Fruit fly (Drosophila melanogaster) whole organism, embryonic: ENCODE results near the gene CG18171.
A peak's percentile ranks its signal among the peaks of the same experiment; 100 is the strongest.

Source experiments
- ATbp ChIP-seq: fragments of 200-800 bp; sonication (Bioruptor generic); optimal IDR thresholded peaks from 2 replicates; lab custom pipeline; 2017; ENCODE audit warnings: missing biosample characterization, mild to moderate bottlenecking, missing genetic modification characterization, missing genetic modification reagents
- Atf6 ChIP-seq: fragments of 200-800 bp; sonication (Bioruptor generic); IDR thresholded peaks from 2 replicates; pipeline ENCODE4 v1.3.6; 2022; ENCODE audit warnings: missing biosample characterization, missing genetic modification characterization
- Bdp1 ChIP-seq: fragments of 200-800 bp; sonication (Bioruptor generic); optimal IDR thresholded peaks from 3 replicates; lab custom pipeline; 2016; ENCODE audit warnings: missing biosample characterization, missing genetic modification characterization
- CG10366 ChIP-seq: fragments of 200-800 bp; sonication (Bioruptor generic); IDR thresholded peaks from 2 replicates; pipeline ENCODE4 v1.3.6; 2022; ENCODE audit warnings: missing biosample characterization, missing genetic modification characterization
- CG11398 ChIP-seq: fragments of 200-800 bp; sonication (Bioruptor generic); optimal IDR thresholded peaks from 2 replicates; lab custom pipeline; 2016; ENCODE audit warnings: missing biosample characterization, missing genetic modification characterization
- CG12071 ChIP-seq: fragments of 200-800 bp; sonication (Bioruptor generic); optimal IDR thresholded peaks from 3 replicates; lab custom pipeline; 2018; ENCODE audit warnings: missing biosample characterization, mild to moderate bottlenecking, missing genetic modification characterization
- CG12219 ChIP-seq: fragments of 200-800 bp; sonication (Bioruptor generic); optimal IDR thresholded peaks from 3 replicates; lab custom pipeline; 2018; ENCODE audit warnings: missing biosample characterization, mild to moderate bottlenecking, missing genetic modification characterization
- CG1233 ChIP-seq: fragments of 200-800 bp; sonication (Bioruptor generic); optimal IDR thresholded peaks from 4 replicates; lab custom pipeline; 2018; ENCODE audit warnings: missing biosample characterization, mild to moderate bottlenecking, missing genetic modification characterization
- CG12769 ChIP-seq: fragments of 200-800 bp; sonication (Bioruptor generic); optimal IDR thresholded peaks from 2 replicates; lab custom pipeline; 2019; ENCODE audit warnings: missing biosample characterization, mild to moderate bottlenecking, missing genetic modification characterization, moderate library complexity
- CG14014 ChIP-seq: fragments of 200-800 bp; sonication (Bioruptor generic); IDR thresholded peaks from 2 replicates; pipeline ENCODE4 v1.3.6; 2022; ENCODE audit warnings: missing biosample characterization, missing genetic modification characterization
- CG15269 ChIP-seq: fragments of 200-800 bp; sonication (Bioruptor generic); optimal IDR thresholded peaks from 2 replicates; lab custom pipeline; 2018; ENCODE audit warnings: missing biosample characterization, mild to moderate bottlenecking, missing genetic modification characterization, moderate library complexity
- CG1529 ChIP-seq: fragments of 200-800 bp; sonication (Bioruptor generic); optimal IDR thresholded peaks from 3 replicates; lab custom pipeline; 2018; ENCODE audit warnings: missing biosample characterization, missing genetic modification characterization
- CG1603 ChIP-seq: fragments of 200-800 bp; sonication (Bioruptor generic); optimal IDR thresholded peaks from 2 replicates; lab custom pipeline; 2019; ENCODE audit warnings: missing biosample characterization, mild to moderate bottlenecking, missing genetic modification characterization, moderate library complexity
- CG1647 ChIP-seq: fragments of 200-800 bp; sonication (Bioruptor generic); optimal IDR thresholded peaks from 3 replicates; lab custom pipeline; 2016; ENCODE audit warnings: missing biosample characterization, missing genetic modification characterization
- CG17359 ChIP-seq: fragments of 200-800 bp; sonication (Bioruptor generic); optimal IDR thresholded peaks from 3 replicates; lab custom pipeline; 2018; ENCODE audit warnings: missing biosample characterization, mild to moderate bottlenecking, missing genetic modification characterization, moderate library complexity
- CG18262 ChIP-seq: fragments of 200-800 bp; optimal IDR thresholded peaks from 3 replicates; lab custom pipeline; 2019; ENCODE audit warnings: missing biosample characterization, mild to moderate bottlenecking, missing genetic modification characterization, moderate library complexity
- CG18599 ChIP-seq: fragments of 200-800 bp; sonication (Bioruptor generic); optimal IDR thresholded peaks from 3 replicates; lab custom pipeline; 2017; ENCODE audit warnings: missing biosample characterization, missing genetic modification characterization, mild to moderate bottlenecking, moderate library complexity, missing genetic modification reagents
- CG32532 ChIP-seq: fragments of 200-800 bp; sonication (Bioruptor generic); IDR thresholded peaks from 2 replicates; pipeline ENCODE4 v1.3.6; 2022; ENCODE audit warnings: missing biosample characterization, missing genetic modification characterization
- CG4360 ChIP-seq: fragments of 200-800 bp; sonication (Bioruptor generic); IDR thresholded peaks from 2 replicates; pipeline ENCODE4 v1.3.6; 2022; ENCODE audit warnings: missing biosample characterization, missing genetic modification characterization
- CG6272 ChIP-seq: fragments of 200-800 bp; sonication (Bioruptor generic); IDR thresholded peaks from 2 replicates; pipeline ENCODE4 v1.3.6; 2022; ENCODE audit warnings: missing biosample characterization, missing genetic modification characterization
- CG6791 ChIP-seq: fragments of 200-800 bp; sonication (Bioruptor generic); IDR thresholded peaks from 3 replicates; pipeline ENCODE4 v1.3.6; 2022; ENCODE audit warnings: missing biosample characterization, missing genetic modification characterization; ENCODE audit not compliant: partially characterized antibody
- CG7786 ChIP-seq: fragments of 200-800 bp; sonication (Bioruptor generic); optimal IDR thresholded peaks from 2 replicates; lab custom pipeline; 2016; ENCODE audit warnings: missing biosample characterization, missing genetic modification characterization
- CG7928 ChIP-seq: fragments of 200-800 bp; sonication (Bioruptor generic); optimal IDR thresholded peaks from 2 replicates; lab custom pipeline; 2017; ENCODE audit warnings: missing biosample characterization, mild to moderate bottlenecking, missing genetic modification characterization
- CG8290 ChIP-seq, 3 experiments: fragments of 200-800 bp; sonication (Bioruptor generic); optimal IDR thresholded peaks; 2 replicates each; lab custom pipeline; 2016 to 2019; ENCODE audit warnings: missing biosample characterization in 3 of 3, missing genetic modification characterization in 3 of 3, mild to moderate bottlenecking in 2 of 3, moderate library complexity in 1 of 3
- D ChIP-seq, 2 experiments: fragments of 200-800 bp in 1 of 2; fragments of >200 bp in 1 of 2; sonication (Bioruptor generic) in 1 of 2; optimal IDR thresholded peaks; 2 replicates in 1 of 2; 3 replicates in 1 of 2; lab custom pipeline; 2017; ENCODE audit warnings: mild to moderate bottlenecking in 1 of 2, missing biosample characterization in 1 of 2, missing genetic modification characterization in 1 of 2, missing genetic modification reagents in 1 of 2
- Deaf1 ChIP-seq: fragments of 200-800 bp; optimal IDR thresholded peaks from 3 replicates; lab custom pipeline; 2019; ENCODE audit warnings: missing biosample characterization, mild to moderate bottlenecking, missing genetic modification characterization, moderate library complexity
- H15 ChIP-seq: fragments of 200-800 bp; sonication (Bioruptor generic); IDR thresholded peaks from 3 replicates; pipeline ENCODE4 v1.3.6; 2022; ENCODE audit warnings: missing biosample characterization, missing genetic modification characterization
- NC2α ChIP-seq: fragments of 200-800 bp; sonication (Bioruptor generic); optimal IDR thresholded peaks from 2 replicates; lab custom pipeline; 2016; ENCODE audit warnings: missing biosample characterization, missing genetic modification characterization
- Sox100B ChIP-seq: fragments of 200-800 bp; sonication (Bioruptor generic); optimal IDR thresholded peaks from 3 replicates; lab custom pipeline; 2018; ENCODE audit warnings: missing biosample characterization, mild to moderate bottlenecking, missing genetic modification characterization
- Xrp1 ChIP-seq: fragments of 200-800 bp; sonication (Bioruptor generic); IDR thresholded peaks from 2 replicates; pipeline ENCODE4 v1.3.6; 2022; ENCODE audit warnings: missing biosample characterization, missing genetic modification characterization
- al ChIP-seq: fragments of 200-800 bp; sonication (Bioruptor generic); IDR thresholded peaks from 2 replicates; pipeline ENCODE4 v1.3.6; 2022; ENCODE audit warnings: missing biosample characterization, missing genetic modification characterization
- bcd ChIP-seq: fragments of 200-800 bp; sonication (Bioruptor generic); optimal IDR thresholded peaks from 2 replicates; lab custom pipeline; 2017; ENCODE audit warnings: missing biosample characterization, mild to moderate bottlenecking, missing genetic modification characterization
- btn ChIP-seq: fragments of 200-800 bp; sonication (Bioruptor generic); optimal IDR thresholded peaks from 2 replicates; lab custom pipeline; 2016; ENCODE audit warnings: missing biosample characterization, missing genetic modification characterization
- chinmo ChIP-seq: fragments of 200-800 bp; sonication (Bioruptor generic); IDR thresholded peaks from 4 replicates; pipeline ENCODE4 v1.3.6; 2022; ENCODE audit warnings: missing biosample characterization, missing genetic modification characterization; ENCODE audit not compliant: partially characterized antibody
- ci ChIP-seq: fragments of 200-800 bp; sonication (Bioruptor generic); IDR thresholded peaks from 3 replicates; pipeline ENCODE4 v1.3.6; 2022; ENCODE audit warnings: missing biosample characterization, missing genetic modification characterization
- fu2 ChIP-seq: fragments of 200-800 bp; sonication (Bioruptor generic); optimal IDR thresholded peaks from 2 replicates; lab custom pipeline; 2016; ENCODE audit warnings: missing biosample characterization, missing genetic modification characterization
- gem ChIP-seq: fragments of 200-800 bp; sonication (Bioruptor generic); optimal IDR thresholded peaks from 2 replicates; lab custom pipeline; 2019; ENCODE audit warnings: missing biosample characterization, mild to moderate bottlenecking, missing genetic modification characterization, moderate library complexity
- grn ChIP-seq: fragments of 200-800 bp; sonication (Bioruptor generic); optimal IDR thresholded peaks from 3 replicates; lab custom pipeline; 2017; ENCODE audit warnings: missing biosample characterization, missing genetic modification characterization
- gt ChIP-seq: fragments of 200-800 bp; sonication (Bioruptor generic); IDR thresholded peaks from 2 replicates; pipeline ENCODE4 v1.3.6; 2022; ENCODE audit warnings: missing biosample characterization, missing genetic modification characterization
- jing ChIP-seq: fragments of 200-800 bp; sonication (Bioruptor generic); optimal IDR thresholded peaks from 2 replicates; lab custom pipeline; 2018; ENCODE audit warnings: missing biosample characterization, mild to moderate bottlenecking, missing genetic modification characterization
- kay ChIP-seq: fragments of 200-800 bp; sonication (Bioruptor generic); optimal IDR thresholded peaks from 2 replicates; lab custom pipeline; 2016; ENCODE audit warnings: missing biosample characterization, missing genetic modification characterization
- lilli ChIP-seq: fragments of 200-800 bp; sonication (Bioruptor generic); optimal IDR thresholded peaks from 3 replicates; lab custom pipeline; 2016; ENCODE audit warnings: missing biosample characterization, missing genetic modification characterization
- lola ChIP-seq, 3 experiments: fragments of >200 bp in 2 of 3; fragments of 200-800 bp in 1 of 3; sonication (Bioruptor generic) in 1 of 3; optimal IDR thresholded peaks; 2 replicates each; lab custom pipeline; 2017 to 2019; ENCODE audit warnings: missing biosample characterization in 3 of 3, missing genetic modification characterization in 3 of 3, mild to moderate bottlenecking in 1 of 3, moderate library complexity in 1 of 3
- prd ChIP-seq, 3 experiments: fragments of >200 bp in 2 of 3; fragments of 200-800 bp in 1 of 3; sonication (Bioruptor generic) in 1 of 3; optimal IDR thresholded peaks in 2 of 3; IDR thresholded peaks in 1 of 3; 2 replicates in 2 of 3; 3 replicates in 1 of 3; pipeline versions ENCODE4 v1.3.6 to Lab custom; 2017 to 2022; ENCODE audit warnings: missing biosample characterization in 1 of 3, missing genetic modification characterization in 1 of 3
- sens ChIP-seq: fragments of 200-800 bp; sonication (Bioruptor generic); peaks from one replicate; lab custom pipeline; 2016; ENCODE audit warnings: missing biosample characterization, missing genetic modification characterization
- sob ChIP-seq: fragments of 200-800 bp; sonication (Bioruptor generic); IDR thresholded peaks from 2 replicates; pipeline ENCODE4 v1.3.6; 2022; ENCODE audit warnings: missing biosample characterization, missing genetic modification characterization
- tup ChIP-seq: fragments of 200-800 bp; sonication (Bioruptor generic); optimal IDR thresholded peaks from 2 replicates; lab custom pipeline; 2016; ENCODE audit warnings: missing biosample characterization, mild to moderate bottlenecking, missing genetic modification characterization, moderate library complexity
- zf30C ChIP-seq: fragments of 200-800 bp; sonication (Bioruptor generic); optimal IDR thresholded peaks from 3 replicates; lab custom pipeline; 2018; ENCODE audit warnings: missing biosample characterization, mild to moderate bottlenecking, missing genetic modification characterization
- zfh1 ChIP-seq: fragments of 200-800 bp; sonication (Bioruptor generic); IDR thresholded peaks from 3 replicates; pipeline ENCODE4 v1.3.6; 2022; ENCODE audit warnings: missing biosample characterization, missing genetic modification characterization

The CG18171 gene

dm6 chr3L:1702367-1702927 lies 20.5 kb downstream of the CG18171 start, which contains the start of gene CG13931 (continued):
- TF ChIP-seq lola (GFP tag; optimal IDR thresholded peaks at IDR 0.05; lab: Kevin White, UChicago) (no peak), CG18599 (GFP tag; lab: Kevin White, UChicago) (no peak), jing (GFP tag; lab: Kevin White, UChicago) (no peak), CG18262 (tag; lab: Kevin White, UChicago) (no peak), CG7928 (GFP tag; lab: Kevin White, UChicago) (no peak), Xrp1 (GFP tag; lab: Robert Waterston, UW) (peak; percentile 54; the same call in 1 of the 2 replicates), chinmo (GFP tag; lab: Robert Waterston, UW) (no peak), ci (GFP tag; lab: Robert Waterston, UW) (peak; percentile 55; the same call in 2 of the 3 replicates), Deaf1 (tag; lab: Kevin White, UChicago) (no peak), Atf6 (GFP tag; lab: Robert Waterston, UW) (no peak), al (GFP tag; lab: Robert Waterston, UW) (no peak), Sox100B (GFP tag; lab: Kevin White, UChicago) (no peak), CG12219 (GFP tag; lab: Kevin White, UChicago) (peak; percentile 10), CG17359 (no peak), zf30C (no peak), Bdp1 (no peak), bcd (GFP tag; lab: Kevin White, UChicago) (no peak), CG11398 (no peak), kay (GFP tag; lab: Kevin White, UChicago) (no peak), gem (peak; percentile 61), CG4360 (no peak), CG12769 (no peak), NC2α (GFP tag; lab: Kevin White, UChicago) (no peak), CG15269 (tag; lab: Kevin White, UChicago) (no peak), CG14014 (GFP tag; lab: Robert Waterston, UW) (no peak), prd (optimal IDR thresholded peaks at IDR 0.05; lab: Kevin White, UChicago) (no peak), prd (GFP tag; IDR thresholded peaks at IDR 0.05; lab: Robert Waterston, UW) (peak; percentile 76), btn (GFP tag; lab: Kevin White, UChicago) (no peak), CG10366 (GFP tag; lab: Robert Waterston, UW) (no peak), CG1233 (GFP tag; lab: Kevin White, UChicago) (no peak), gt (GFP tag; lab: Robert Waterston, UW) (no peak), CG6272 (GFP tag; lab: Robert Waterston, UW) (no peak), sob (GFP tag; lab: Robert Waterston, UW) (peak; percentile 22; the same call in 1 of the 2 replicates), fu2 (GFP tag; lab: Kevin White, UChicago) (no peak), CG32532 (GFP tag; lab: Robert Waterston, UW) (0 out of 2 replicates have a peak, but pooled peaks have one; percentile 18), D (optimal IDR thresholded peaks at IDR 0.05; lab: Kevin White, UChicago) (no peak), D (GFP tag; optimal IDR thresholded peaks at IDR 0.05; lab: Kevin White, UChicago) (no peak), CG1603 (tag; lab: Kevin White, UChicago) (peak; percentile 73), sens (GFP tag; lab: Kevin White, UChicago) (peak; percentile 80), CG1529 (no peak), grn (no peak), CG6791 (GFP tag; lab: Robert Waterston, UW) (no peak), tup (GFP tag; lab: Kevin White, UChicago) (no peak), H15 (no peak), CG7786 (GFP tag; lab: Kevin White, UChicago) (no peak), CG12071 (GFP tag; lab: Kevin White, UChicago) (no peak), lilli (GFP tag; lab: Kevin White, UChicago) (no peak), zfh1 (peak; percentile 53; the same call in 1 of the 3 replicates), CG1647 (peak; percentile 20), CG8290 (GFP tag; optimal IDR thresholded peaks at IDR 0.05; lab: Kevin White, UChicago) (no peak), CG8290 (tag; optimal IDR thresholded peaks at IDR 0.05; lab: Kevin White, UChicago) (no peak), ATbp (GFP tag; lab: Kevin White, UChicago) (peak; percentile 1)
